Worm (Caenorhabditis elegans) whole organism, L4/young adult: ENCODE measurements around the gene C02B8.12.

Experiments
- W03F9.2 ChIP-seq: fragments of 150-350 bp; optimal IDR thresholded peaks from 2 replicates; lab custom pipeline; 2014; ENCODE audit warnings: missing biosample characterization, missing genetic modification characterization
- dao-5 ChIP-seq: sonication (generic microtip); optimal IDR thresholded peaks from 2 replicates; lab custom pipeline; 2016; ENCODE audit warnings: missing genotype, missing genetic modification characterization, moderate library complexity, missing compliant biosample characterization
- him-1 ChIP-seq: sonication (generic microtip); optimal IDR thresholded peaks from 2 replicates; lab custom pipeline; 2016; ENCODE audit warnings: missing genotype, missing genetic modification reagents, missing genetic modification characterization, missing compliant biosample characterization

DNA sequence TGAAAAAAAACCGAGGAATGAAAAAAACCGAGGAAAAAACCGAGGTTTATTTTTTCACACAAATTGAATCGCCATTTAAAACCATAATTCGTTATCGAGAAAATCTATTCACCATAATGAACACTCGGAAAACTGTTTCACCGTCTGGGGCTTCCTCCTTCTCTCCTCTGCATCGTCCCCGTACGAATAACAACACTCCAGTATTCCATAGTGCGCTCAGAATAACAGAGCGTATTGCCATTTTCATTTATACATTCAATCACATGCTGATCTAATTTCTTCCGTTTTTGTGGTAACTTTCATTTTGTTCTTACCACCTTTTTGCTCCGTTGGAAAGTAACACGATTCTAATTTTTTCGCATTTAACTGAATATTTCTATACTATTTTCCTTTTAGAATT, 46.4 kb upstream of the C02B8.12 start, which contains the start of gene C17H11.2:
- TF ChIP-seq him-1, result no peak
- TF ChIP-seq dao-5 (tag; lab: Kevin White, UChicago), result no peak
- TF ChIP-seq W03F9.2, result no peak
